Fruit fly (Drosophila melanogaster) whole organism, adult: Measurements from ENCODE around the gene CG15144.

Experiments used
- CG11617 ChIP-seq: fragments of 200-800 bp; sonication (Bioruptor generic); optimal IDR thresholded peaks from 2 replicates; lab custom pipeline; 2017; ENCODE audit warnings: mild to moderate bottlenecking, missing biosample characterization, missing genetic modification reagents, missing genetic modification characterization
- CG12768 ChIP-seq: fragments of 200-800 bp; sonication (Bioruptor generic); optimal IDR thresholded peaks from 2 replicates; lab custom pipeline; 2017; ENCODE audit warnings: missing biosample characterization, missing genetic modification characterization, mild to moderate bottlenecking, moderate library complexity, missing genetic modification reagents
- CG14711 ChIP-seq: fragments of 200-800 bp; sonication (Bioruptor generic); optimal IDR thresholded peaks from 2 replicates; lab custom pipeline; 2018; ENCODE audit warnings: missing biosample characterization, mild to moderate bottlenecking, missing genetic modification characterization, moderate library complexity
- CG1620 ChIP-seq: fragments of 200-800 bp; sonication (Bioruptor generic); optimal IDR thresholded peaks from 2 replicates; lab custom pipeline; 2016; ENCODE audit warnings: missing biosample characterization, missing genetic modification characterization
- CG33017 ChIP-seq: fragments of 200-800 bp; sonication (Bioruptor generic); optimal IDR thresholded peaks from 2 replicates; lab custom pipeline; 2018; ENCODE audit warnings: missing biosample characterization, mild to moderate bottlenecking, missing genetic modification characterization, moderate library complexity
- CG5204 ChIP-seq: fragments of 200-800 bp; sonication (Bioruptor generic); optimal IDR thresholded peaks from 2 replicates; lab custom pipeline; 2016; ENCODE audit warnings: missing biosample characterization, missing genetic modification characterization
- CG7045 ChIP-seq: fragments of 200-800 bp; sonication (Bioruptor generic); optimal IDR thresholded peaks from 2 replicates; lab custom pipeline; 2017; ENCODE audit warnings: missing biosample characterization, mild to moderate bottlenecking, missing genetic modification characterization
- CG7101 ChIP-seq: fragments of 200-800 bp; sonication (Bioruptor generic); optimal IDR thresholded peaks from 2 replicates; lab custom pipeline; 2018; ENCODE audit warnings: missing biosample characterization, mild to moderate bottlenecking, missing genetic modification characterization, moderate library complexity
- Clk ChIP-seq: fragments of 200-800 bp; sonication (Bioruptor generic); optimal IDR thresholded peaks from 2 replicates; lab custom pipeline; 2017; ENCODE audit warnings: missing biosample characterization, missing genetic modification characterization
- Crg-1 ChIP-seq: fragments of 200-800 bp; sonication (Bioruptor generic); optimal IDR thresholded peaks from 2 replicates; lab custom pipeline; 2016; ENCODE audit warnings: missing biosample characterization, missing genetic modification characterization
- Hr96 ChIP-seq: fragments of 200-800 bp; sonication (Bioruptor generic); optimal IDR thresholded peaks from 2 replicates; lab custom pipeline; 2016; ENCODE audit warnings: missing biosample characterization, missing genetic modification characterization
- Mnt ChIP-seq: fragments of 200-800 bp; sonication (Bioruptor generic); optimal IDR thresholded peaks from 2 replicates; lab custom pipeline; 2016; ENCODE audit warnings: missing biosample characterization, mild to moderate bottlenecking, missing genetic modification characterization
- bab1 ChIP-seq: fragments of 200-800 bp; sonication (Bioruptor generic); optimal IDR thresholded peaks from 3 replicates; lab custom pipeline; 2019; ENCODE audit warnings: missing biosample characterization, mild to moderate bottlenecking, missing genetic modification characterization, moderate library complexity
- cic ChIP-seq: fragments of 200-800 bp; sonication (Bioruptor generic); optimal IDR thresholded peaks from 2 replicates; lab custom pipeline; 2017; ENCODE audit warnings: missing biosample characterization, mild to moderate bottlenecking, missing genetic modification characterization, moderate library complexity
- cnc ChIP-seq, 2 experiments: fragments of >200 bp; optimal IDR thresholded peaks; 2 replicates each; lab custom pipeline; 2017
- kay ChIP-seq: fragments of 200-800 bp; sonication (Bioruptor generic); peaks from one replicate; lab custom pipeline; 2016; ENCODE audit warnings: missing biosample characterization, missing genetic modification characterization, borderline replicate concordance
- ovo ChIP-seq: fragments of 200-800 bp; sonication (Bioruptor generic); optimal IDR thresholded peaks from 2 replicates; lab custom pipeline; 2016; ENCODE audit warnings: missing biosample characterization, missing genetic modification characterization
- pad ChIP-seq: fragments of 200-800 bp; sonication (Bioruptor generic); optimal IDR thresholded peaks from 3 replicates; lab custom pipeline; 2017; ENCODE audit warnings: missing biosample characterization, missing genetic modification characterization, mild to moderate bottlenecking, moderate library complexity, missing genetic modification reagents
- tj ChIP-seq: fragments of 200-800 bp; sonication (Bioruptor generic); optimal IDR thresholded peaks from 3 replicates; lab custom pipeline; 2017; ENCODE audit warnings: missing biosample characterization, mild to moderate bottlenecking, missing genetic modification characterization, moderate library complexity
- toe ChIP-seq: fragments of 200-800 bp; sonication (Bioruptor generic); optimal IDR thresholded peaks from 2 replicates; lab custom pipeline; 2016; ENCODE audit warnings: missing biosample characterization, missing genetic modification characterization

CG15144 gene

DNA sequence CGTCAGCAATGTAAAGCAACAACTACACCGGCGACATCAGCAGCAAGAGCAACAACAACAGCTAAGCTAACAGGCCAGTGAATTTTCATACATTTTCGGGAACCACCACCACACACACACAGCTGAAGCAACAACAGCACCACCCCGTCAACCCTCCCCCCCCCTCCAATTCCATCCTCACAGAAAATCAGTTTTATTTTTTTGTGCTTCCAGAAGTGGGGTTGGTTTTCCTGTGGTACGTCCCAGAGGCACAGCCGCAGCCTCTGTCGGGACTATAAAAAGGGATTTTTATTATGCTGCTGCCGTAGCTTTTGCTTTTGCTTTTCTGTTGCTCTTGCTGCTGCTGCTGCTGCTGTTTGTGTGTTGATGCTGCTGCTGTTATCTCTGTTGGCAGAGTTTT, 30.4 kb upstream of the CG15144 start:
- TF ChIP-seq CG12768 (GFP tag; lab: Kevin White, UChicago) (no peak), Clk (no peak), cnc (optimal IDR thresholded peaks at IDR 0.05; lab: Kevin White, UChicago) (no peak), CG5204 (GFP tag; lab: Kevin White, UChicago) (no peak), Hr96 (GFP tag; lab: Kevin White, UChicago) (no peak), Mnt (no peak), tj (GFP tag; lab: Kevin White, UChicago) (no peak), toe (GFP tag; lab: Kevin White, UChicago) (no peak), cic (GFP tag; lab: Kevin White, UChicago) (no peak), pad (GFP tag; lab: Kevin White, UChicago) (no peak), CG11617 (GFP tag; lab: Kevin White, UChicago) (no peak), ovo (GFP tag; lab: Kevin White, UChicago) (no peak), bab1 (GFP tag; lab: Kevin White, UChicago) (no peak), Crg-1 (GFP tag; lab: Kevin White, UChicago) (no peak), CG7101 (tag; lab: Kevin White, UChicago) (no peak)

DNA sequence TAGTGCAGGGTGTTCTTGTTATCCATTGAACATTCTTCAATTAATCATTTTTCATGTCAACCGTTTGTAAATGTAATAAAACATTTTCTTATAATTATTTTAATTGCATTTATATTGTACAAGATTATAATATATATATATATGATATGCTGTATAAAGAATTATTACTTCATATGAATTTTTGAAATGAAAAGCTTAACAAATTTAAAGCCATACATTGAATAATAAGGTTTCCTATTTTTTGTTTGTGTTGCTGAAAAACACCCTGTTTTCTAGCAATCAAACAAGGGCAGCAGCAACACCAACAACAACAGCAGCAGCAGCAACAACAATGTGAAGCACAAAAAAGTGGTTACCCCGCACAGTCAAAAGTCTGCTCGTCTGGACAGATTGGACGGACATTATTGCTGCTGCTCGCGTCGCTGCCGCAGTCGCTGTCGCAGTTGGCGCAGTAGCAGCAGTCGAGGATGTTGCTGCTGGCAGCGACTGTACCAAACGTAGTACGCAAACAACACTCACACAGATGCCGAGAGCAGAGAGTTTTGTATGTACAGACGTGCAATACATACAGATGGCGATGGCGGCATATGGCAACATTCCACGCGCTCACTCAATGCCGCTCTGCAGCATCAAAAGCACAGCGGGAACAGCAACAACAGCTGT, 29.3 kb upstream of the CG15144 start:
- no peak for TF ChIP-seq cic (GFP tag; lab: Kevin White, UChicago)
- no peak for TF ChIP-seq ovo (GFP tag; lab: Kevin White, UChicago)
- peak; percentile 36 for TF ChIP-seq CG14711 (tag; lab: Kevin White, UChicago)
- peak; percentile 71 for TF ChIP-seq CG7101 (tag; lab: Kevin White, UChicago)
- TF ChIP-seq pad (GFP tag; lab: Kevin White, UChicago): no peak
- TF ChIP-seq CG7045 (GFP tag; lab: Kevin White, UChicago): peak; percentile 21
- TF ChIP-seq Clk: no peak
- peak; percentile 47 for TF ChIP-seq CG12768 (GFP tag; lab: Kevin White, UChicago)
- TF ChIP-seq kay: peak; percentile 30
- no peak for TF ChIP-seq CG5204 (GFP tag; lab: Kevin White, UChicago)
- TF ChIP-seq CG11617 (GFP tag; lab: Kevin White, UChicago): peak; percentile 33
- TF ChIP-seq Mnt: no peak
- TF ChIP-seq CG33017: peak; percentile 85

DNA sequence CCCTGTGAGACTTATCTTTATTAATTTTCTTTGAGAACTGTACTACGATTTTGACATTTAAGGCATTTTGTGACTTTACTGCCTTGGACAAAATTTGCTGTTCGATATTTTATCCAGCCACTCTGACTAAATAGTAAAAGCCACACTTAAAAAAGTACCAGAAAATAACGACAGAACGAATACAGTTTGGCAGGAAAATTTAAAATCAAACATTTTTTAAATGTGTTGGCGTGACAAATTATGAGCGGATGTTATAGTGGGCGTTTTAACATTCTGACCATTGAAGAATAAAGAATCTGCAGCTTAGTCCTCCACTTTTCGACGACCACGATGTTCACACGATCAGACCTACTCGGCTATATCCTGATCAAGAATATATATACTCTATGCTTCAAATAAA, 26.7 kb upstream of the CG15144 start, which contains the start of gene CG7094:
Gene CG7094, minus strand, starts transcription at position 101 of the 400 bp plus-strand sequence.
- TF ChIP-seq CG5204 (GFP tag; lab: Kevin White, UChicago) (no peak), toe (GFP tag; lab: Kevin White, UChicago) (no peak), Hr96 (GFP tag; lab: Kevin White, UChicago) (no peak), CG1620 (GFP tag; lab: Kevin White, UChicago) (no peak), kay (no peak), tj (GFP tag; lab: Kevin White, UChicago) (no peak), cnc (optimal IDR thresholded peaks at IDR 0.05; lab: Kevin White, UChicago) (no peak), Clk (no peak), CG33017 (no peak)

DNA sequence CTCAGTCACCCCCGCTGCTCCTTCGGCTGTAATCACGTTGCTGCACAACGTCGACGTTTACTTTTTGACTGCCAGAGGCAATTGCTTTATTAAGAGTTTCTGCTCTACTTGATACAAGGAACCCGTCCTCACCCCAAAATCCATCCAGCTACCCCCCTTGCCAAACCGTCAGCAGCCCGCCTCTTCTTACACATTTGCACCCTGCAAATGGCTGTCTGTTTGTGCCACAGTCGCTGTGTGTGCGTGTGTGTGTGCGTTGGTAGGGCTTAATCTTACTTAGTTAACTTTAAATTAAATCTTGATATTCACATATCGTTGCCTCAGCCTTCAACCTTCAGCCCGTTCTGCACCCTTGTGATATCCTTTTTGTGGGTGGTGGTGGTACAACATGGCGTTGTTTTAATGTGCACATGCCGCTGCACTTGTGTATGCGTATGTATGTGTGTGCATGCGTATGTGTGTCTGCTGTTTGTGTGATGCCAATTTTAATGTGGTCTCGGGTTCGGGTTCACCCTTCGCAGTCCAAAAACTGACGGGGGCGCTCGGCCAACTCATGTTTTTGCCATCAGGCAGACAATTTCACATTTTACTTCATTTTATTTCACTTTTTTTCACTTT, 13.8 kb upstream of the CG15144 start:
- TF ChIP-seq CG14711 (tag; lab: Kevin White, UChicago) (no peak), bab1 (GFP tag; lab: Kevin White, UChicago) (no peak)

DNA sequence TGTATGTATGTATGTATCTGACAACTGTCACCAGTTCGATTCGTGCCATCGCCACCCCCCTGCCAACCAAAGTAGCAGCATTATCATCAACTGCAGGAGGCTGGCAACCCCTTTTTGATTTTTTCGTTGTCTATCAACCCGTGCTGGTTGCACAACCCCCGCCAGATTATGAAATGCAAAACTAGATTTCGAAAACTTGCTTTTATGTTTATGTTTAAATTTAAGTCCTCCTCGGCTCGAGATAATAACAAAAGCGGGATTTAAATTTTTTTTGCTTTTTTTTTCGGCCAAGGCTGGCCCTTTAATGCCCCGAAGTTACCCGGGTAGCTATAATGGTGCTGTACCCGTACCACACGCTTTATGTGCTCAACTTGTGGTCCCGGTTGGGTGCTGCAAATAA, 12.2 kb upstream of the CG15144 start:
- no peak for TF ChIP-seq CG11617 (GFP tag; lab: Kevin White, UChicago)
- no peak for TF ChIP-seq tj (GFP tag; lab: Kevin White, UChicago)
- no peak for TF ChIP-seq ovo (GFP tag; lab: Kevin White, UChicago)
- TF ChIP-seq Crg-1 (GFP tag; lab: Kevin White, UChicago): no peak
- TF ChIP-seq cic (GFP tag; lab: Kevin White, UChicago): no peak
- no peak for TF ChIP-seq Clk
- no peak for TF ChIP-seq CG33017

DNA sequence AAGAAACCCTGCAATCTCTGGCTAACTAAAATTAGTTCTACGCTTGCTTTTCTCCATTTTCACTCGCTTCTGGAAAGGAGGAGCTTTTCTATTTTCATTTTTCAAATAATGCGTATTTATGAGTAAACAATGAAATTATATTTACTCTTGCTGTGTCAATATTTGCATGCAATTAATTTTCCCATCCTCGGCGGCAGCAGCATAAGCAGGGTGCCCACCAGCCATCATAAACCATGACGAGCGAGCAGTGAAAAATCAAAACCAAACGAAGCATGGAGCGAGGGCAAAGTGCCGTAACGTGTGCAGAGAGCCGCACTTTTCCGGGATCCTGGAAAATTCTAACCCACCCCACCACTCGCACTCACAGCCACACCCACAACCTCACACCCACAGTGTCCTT, 4.9 kb upstream of the CG15144 start:
- no peak for TF ChIP-seq CG7045 (GFP tag; lab: Kevin White, UChicago)
- no peak for TF ChIP-seq cic (GFP tag; lab: Kevin White, UChicago)
- no peak for TF ChIP-seq CG1620 (GFP tag; lab: Kevin White, UChicago)
- no peak for TF ChIP-seq Clk

DNA sequence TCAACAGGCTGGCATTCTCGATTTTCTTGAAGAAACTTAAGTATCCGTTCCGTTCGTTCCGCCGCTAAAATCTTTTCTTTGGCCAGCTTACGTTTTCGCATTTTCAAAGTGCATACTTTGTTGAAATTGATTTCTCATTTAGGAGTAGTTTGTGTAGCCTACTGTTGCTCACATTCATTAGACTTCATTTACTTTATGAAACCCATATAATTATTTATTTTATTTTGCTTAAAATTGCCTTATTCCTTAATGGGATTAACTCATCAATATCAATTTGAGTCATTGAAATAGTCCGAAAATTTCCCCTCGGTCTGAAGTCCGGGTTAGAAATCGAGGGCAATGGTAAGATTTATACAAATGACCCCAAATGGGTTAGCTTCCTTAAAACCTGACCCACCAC, 3.2 kb upstream of the CG15144 start, which contains the start of gene CG15145:
Gene CG15145, minus strand, starts transcription at position 101 of the 400 bp plus-strand sequence.
- TF ChIP-seq cic (GFP tag; lab: Kevin White, UChicago): no peak
- no peak for TF ChIP-seq Crg-1 (GFP tag; lab: Kevin White, UChicago)
- no peak for TF ChIP-seq CG11617 (GFP tag; lab: Kevin White, UChicago)
- TF ChIP-seq toe (GFP tag; lab: Kevin White, UChicago): no peak
- no peak for TF ChIP-seq CG5204 (GFP tag; lab: Kevin White, UChicago)
- TF ChIP-seq Clk: no peak
- no peak for TF ChIP-seq CG7045 (GFP tag; lab: Kevin White, UChicago)
- TF ChIP-seq CG7101 (tag; lab: Kevin White, UChicago): no peak
- TF ChIP-seq Hr96 (GFP tag; lab: Kevin White, UChicago): no peak
- no peak for TF ChIP-seq CG14711 (tag; lab: Kevin White, UChicago)
- TF ChIP-seq cnc (optimal IDR thresholded peaks at IDR 0.05; lab: Kevin White, UChicago): no peak
- no peak for TF ChIP-seq pad (GFP tag; lab: Kevin White, UChicago)
